Worm (Caenorhabditis elegans): ENCODE data around the gene Y97E10AR.2.

DNA sequence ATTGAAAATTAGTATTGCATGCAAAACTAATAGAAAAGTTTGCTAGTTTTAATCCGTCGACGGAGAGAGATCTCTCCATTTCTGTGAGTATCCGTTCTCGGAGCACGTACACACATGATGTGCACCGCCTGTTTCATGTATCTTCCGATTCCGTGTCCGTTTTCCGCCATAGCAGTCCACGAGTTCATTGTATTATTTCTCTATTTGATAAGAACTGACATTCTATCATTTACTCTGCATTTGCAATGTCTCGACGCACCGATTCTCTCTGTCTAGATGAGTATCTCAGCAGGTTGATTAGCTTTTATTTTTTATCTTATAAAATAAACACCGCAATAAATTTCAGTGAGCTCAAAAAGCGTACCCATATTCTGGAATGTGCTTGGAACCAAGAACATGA lies 22.9 kb downstream of the Y97E10AR.2 start:
- no peak for TF ChIP-seq flt-1 (GFP tag; IDR thresholded peaks at IDR 0.05)
- no peak for TF ChIP-seq hmbx-1 (tag; optimal IDR thresholded peaks at IDR 0.05)
- TF ChIP-seq ama-1 (optimal IDR thresholded peaks at IDR 0.05): no peak
- no peak for TF ChIP-seq aly-1 (tag; optimal IDR thresholded peaks at IDR 0.05)
